Worm (Caenorhabditis elegans) whole organism, L1 larva: Measurements from ENCODE around the gene cnp-2.
"Not testable (repeated sequence)": the region's sequence is repeated elsewhere in the genome, so short reads cannot be mapped to it uniquely, and the experiment has no call there.

ENCODE experiments used
- ceh-82 ChIP-seq, 3 experiments: fragments of 150-350 bp in 1 of 3; sonication (generic microtip) in 2 of 3; optimal IDR thresholded peaks; 2 replicates each; lab custom pipeline; 2014 to 2017; ENCODE audit warnings: missing biosample characterization in 3 of 3, missing genetic modification characterization in 3 of 3
- ceh-88 ChIP-seq: fragments of 200-800 bp; sonication (Bioruptor generic); IDR thresholded peaks from 2 replicates; pipeline ENCODE4 v1.3.6; 2022; ENCODE audit warnings: missing genetic modification characterization, missing compliant biosample characterization
- egl-27 ChIP-seq, 2 experiments: fragments of 150-350 bp in 1 of 2; sonication (generic microtip); optimal IDR thresholded peaks; 3 replicates each; lab custom pipeline; 2017 to 2018; ENCODE audit warnings: missing biosample characterization in 2 of 2, missing genetic modification characterization in 2 of 2, missing genetic modification reagents in 2 of 2
- jun-1 ChIP-seq: fragments of 150-350 bp; optimal IDR thresholded peaks from 2 replicates; lab custom pipeline; 2014; ENCODE audit warnings: missing biosample characterization, missing genetic modification reagents, missing genetic modification characterization
- nhr-237 ChIP-seq: fragments of 150-350 bp; optimal IDR thresholded peaks from 2 replicates; lab custom pipeline; 2014; ENCODE audit warnings: missing biosample characterization, missing genetic modification characterization
- nhr-28 ChIP-seq: fragments of 150-350 bp; optimal IDR thresholded peaks from 2 replicates; lab custom pipeline; 2014; ENCODE audit warnings: missing biosample characterization, missing genetic modification characterization
- zag-1 ChIP-seq: fragments of 150-350 bp; optimal IDR thresholded peaks from 2 replicates; lab custom pipeline; 2014; ENCODE audit warnings: missing biosample characterization, missing genetic modification characterization

- TF ChIP-seq zag-1 (tag; lab: Kevin White, UChicago); nhr-28; egl-27 (tag; optimal IDR thresholded peaks at IDR 0.05; lab: Kevin White, UChicago); nhr-237 (tag; lab: Kevin White, UChicago); jun-1: not testable (repeated sequence)
- TF ChIP-seq ceh-88 (GFP tag; lab: Robert Waterston, UW) (peak; percentile 54; the same call in 1 of the 2 replicates), ceh-82 (tag; optimal IDR thresholded peaks at IDR 0.05; lab: Kevin White, UChicago) (peak; percentile 46 to 72 (median 56))
Measured at ce11 chrII:12778374-12778773, 17.8 kb downstream of the cnp-2 start.
